Worm (Caenorhabditis elegans) whole organism, L4 larva: Measurements from ENCODE around the gene F07C3.3.
A peak's percentile ranks its signal among the peaks of the same experiment; 100 is the strongest.

Experiments
- F26F4.8 ChIP-seq: fragments of 200-800 bp; sonication (Bioruptor generic); conservative IDR thresholded peaks from 2 replicates; pipeline ENCODE4 v1.3.6; 2022; ENCODE audit warnings: missing genetic modification characterization, missing compliant biosample characterization
- F49E8.2 ChIP-seq: sonication (generic microtip); optimal IDR thresholded peaks from 2 replicates; lab custom pipeline; 2016; ENCODE audit warnings: missing compliant biosample characterization, mild to moderate bottlenecking, missing genetic modification characterization, borderline replicate concordance
- ceh-20 ChIP-seq: fragments of 200-800 bp; sonication (Bioruptor generic); IDR thresholded peaks from 2 replicates; pipeline ENCODE4 v1.3.6; 2022; ENCODE audit warnings: missing genetic modification reagents, missing genetic modification characterization, missing compliant biosample characterization
- dve-1 ChIP-seq: sonication (generic microtip); optimal IDR thresholded peaks from 2 replicates; lab custom pipeline; 2017; ENCODE audit warnings: antibody characterized with exemption, mild to moderate bottlenecking, missing genetic modification characterization, missing compliant biosample characterization; ENCODE audit not compliant: insufficient read depth
- jun-1 ChIP-seq: fragments of 150-350 bp; optimal IDR thresholded peaks from 2 replicates; lab custom pipeline; 2014; ENCODE audit warnings: missing biosample characterization, missing genetic modification reagents, missing genetic modification characterization
- mep-1 ChIP-seq: fragments of 150-350 bp; sonication (generic microtip); optimal IDR thresholded peaks from 3 replicates; lab custom pipeline; 2014; ENCODE audit warnings: missing biosample characterization, missing genetic modification characterization
- nhr-237 ChIP-seq: sonication (generic microtip); optimal IDR thresholded peaks from 2 replicates; lab custom pipeline; 2017; ENCODE audit warnings: missing biosample characterization, missing genetic modification characterization
- nhr-28 ChIP-seq: fragments of 150-350 bp; optimal IDR thresholded peaks from 2 replicates; lab custom pipeline; 2014; ENCODE audit warnings: missing biosample characterization, missing genetic modification characterization
- nhr-6 ChIP-seq: fragments of 150-350 bp; optimal IDR thresholded peaks from 2 replicates; lab custom pipeline; 2014; ENCODE audit warnings: missing biosample characterization, missing genetic modification characterization
- nhr-77 ChIP-seq: fragments of 150-350 bp; optimal IDR thresholded peaks from 2 replicates; lab custom pipeline; 2014; ENCODE audit warnings: missing biosample characterization, missing genetic modification characterization
- set-16 ChIP-seq: fragments of 200-800 bp; sonication (Bioruptor generic); IDR thresholded peaks from 2 replicates; pipeline ENCODE4 v1.3.6; 2022; ENCODE audit warnings: missing genetic modification reagents, missing genetic modification characterization, missing compliant biosample characterization
- snpc-4 ChIP-seq: fragments of 150-350 bp; optimal IDR thresholded peaks from 2 replicates; lab custom pipeline; 2014; ENCODE audit warnings: missing biosample characterization, missing genetic modification characterization
- unc-130 ChIP-seq: sonication (generic microtip); optimal IDR thresholded peaks from 2 replicates; lab custom pipeline; 2016; ENCODE audit warnings: missing genetic modification reagents, missing genetic modification characterization, missing compliant biosample characterization
- zfp-3 ChIP-seq: fragments of 200-800 bp; sonication (Bioruptor generic); conservative IDR thresholded peaks from 2 replicates; pipeline ENCODE4 v1.3.6; 2022; ENCODE audit warnings: missing genetic modification reagents, missing genetic modification characterization, missing compliant biosample characterization

ce11 chrV:9222819-9223218, 9.4 kb downstream of the F07C3.3 start:
- TF ChIP-seq zfp-3 (GFP tag; lab: Robert Waterston, UW) (no peak), F49E8.2 (tag; lab: Kevin White, UChicago) (no peak), F26F4.8 (GFP tag; lab: Robert Waterston, UW) (no peak), dve-1 (tag; lab: Kevin White, UChicago) (no peak), set-16 (GFP tag; lab: Robert Waterston, UW) (peak; percentile 72; the same call in 1 of the 2 replicates), nhr-6 (tag; lab: Kevin White, UChicago) (no peak), nhr-77 (tag; lab: Kevin White, UChicago) (no peak), jun-1 (tag; lab: Kevin White, UChicago) (no peak), nhr-28 (tag; lab: Kevin White, UChicago) (no peak), nhr-237 (tag; lab: Kevin White, UChicago) (no peak), snpc-4 (tag; lab: Kevin White, UChicago) (no peak), ceh-20 (GFP tag; lab: Robert Waterston, UW) (no peak), unc-130 (no peak), mep-1 (tag; lab: Kevin White, UChicago) (no peak)
